Fruit fly (Drosophila melanogaster) whole organism, prepupa: ENCODE measurements around the gene CG15891.

Experiments used
- Blimp-1 ChIP-seq: fragments of 200-800 bp; sonication (Bioruptor generic); optimal IDR thresholded peaks from 3 replicates; lab custom pipeline; 2017; ENCODE audit warnings: missing biosample characterization, missing genetic modification characterization, mild to moderate bottlenecking, moderate library complexity, missing genetic modification reagents
- CG10631 ChIP-seq: fragments of 200-800 bp; sonication (Bioruptor generic); optimal IDR thresholded peaks from 2 replicates; lab custom pipeline; 2016; ENCODE audit warnings: missing biosample characterization, missing genetic modification characterization
- CG11294 ChIP-seq: fragments of 200-800 bp; sonication (Bioruptor generic); IDR thresholded peaks from 2 replicates; pipeline ENCODE4 v1.3.6; 2022; ENCODE audit warnings: missing biosample characterization, missing genetic modification characterization
- CG11762 ChIP-seq: fragments of 200-800 bp; sonication (Bioruptor generic); optimal IDR thresholded peaks from 3 replicates; lab custom pipeline; 2016; ENCODE audit warnings: missing biosample characterization, missing genetic modification characterization; ENCODE audit not compliant: insufficient read depth
- CG11902 ChIP-seq: fragments of 200-800 bp; sonication (Bioruptor generic); optimal IDR thresholded peaks from 3 replicates; lab custom pipeline; 2016; ENCODE audit warnings: missing biosample characterization, missing genetic modification characterization
- CG15336 ChIP-seq: fragments of 200-800 bp; sonication (Bioruptor generic); IDR thresholded peaks from 2 replicates; pipeline ENCODE4 v1.3.6; 2022; ENCODE audit warnings: missing biosample characterization, missing genetic modification characterization
- CG1621 ChIP-seq: fragments of 200-800 bp; sonication (Bioruptor generic); optimal IDR thresholded peaks from 3 replicates; lab custom pipeline; 2018; ENCODE audit warnings: missing biosample characterization, mild to moderate bottlenecking, missing genetic modification characterization
- CG16779 ChIP-seq: fragments of 200-800 bp; sonication (Bioruptor generic); optimal IDR thresholded peaks from 3 replicates; lab custom pipeline; 2017; ENCODE audit warnings: missing biosample characterization, mild to moderate bottlenecking, missing genetic modification characterization
- CG3032 ChIP-seq: fragments of 200-800 bp; optimal IDR thresholded peaks from 2 replicates; lab custom pipeline; 2019; ENCODE audit warnings: missing biosample characterization, mild to moderate bottlenecking, missing genetic modification characterization, moderate library complexity
- CG31627 ChIP-seq: fragments of 200-800 bp; sonication (Bioruptor generic); optimal IDR thresholded peaks from 3 replicates; lab custom pipeline; 2016; ENCODE audit warnings: missing biosample characterization, missing genetic modification characterization
- CG32006 ChIP-seq: fragments of 200-800 bp; sonication (Bioruptor generic); optimal IDR thresholded peaks from 3 replicates; lab custom pipeline; 2017; ENCODE audit warnings: missing biosample characterization, mild to moderate bottlenecking, missing genetic modification characterization
- CG34406 ChIP-seq: fragments of 200-800 bp; sonication (Bioruptor generic); optimal IDR thresholded peaks from 3 replicates; lab custom pipeline; 2016; ENCODE audit warnings: missing biosample characterization, missing genetic modification characterization
- CG3919 ChIP-seq: fragments of 200-800 bp; sonication (Bioruptor generic); optimal IDR thresholded peaks from 3 replicates; lab custom pipeline; 2016; ENCODE audit warnings: missing biosample characterization, missing genetic modification characterization
- CG4318 ChIP-seq: fragments of 200-800 bp; sonication (Bioruptor generic); optimal IDR thresholded peaks from 3 replicates; lab custom pipeline; 2017; ENCODE audit warnings: missing biosample characterization, mild to moderate bottlenecking, missing genetic modification characterization
- CG6163 ChIP-seq: fragments of 200-800 bp; sonication (Bioruptor generic); IDR thresholded peaks from 3 replicates; pipeline ENCODE4 v1.3.6; 2022; ENCODE audit warnings: missing biosample characterization, missing genetic modification characterization
- CG6792 ChIP-seq: fragments of 200-800 bp; sonication (Bioruptor generic); optimal IDR thresholded peaks from 3 replicates; lab custom pipeline; 2016; ENCODE audit warnings: missing biosample characterization, missing genetic modification characterization
- CG6854 ChIP-seq: fragments of 200-800 bp; sonication (Bioruptor generic); optimal IDR thresholded peaks from 2 replicates; lab custom pipeline; 2017; ENCODE audit warnings: missing biosample characterization, mild to moderate bottlenecking, missing genetic modification characterization
- CG7368 ChIP-seq: fragments of 200-800 bp; sonication (Bioruptor generic); optimal IDR thresholded peaks from 3 replicates; lab custom pipeline; 2016; ENCODE audit warnings: missing biosample characterization, missing genetic modification characterization
- CG8119 ChIP-seq: fragments of 200-800 bp; sonication (Bioruptor generic); IDR thresholded peaks from 3 replicates; pipeline ENCODE4 v1.3.6; 2022; ENCODE audit warnings: missing biosample characterization, missing genetic modification characterization
- CG8632 ChIP-seq: fragments of 200-800 bp; sonication (Bioruptor generic); optimal IDR thresholded peaks from 3 replicates; lab custom pipeline; 2016; ENCODE audit warnings: missing biosample characterization, missing genetic modification characterization
- CG9139 ChIP-seq: fragments of 200-800 bp; sonication (Bioruptor generic); optimal IDR thresholded peaks from 3 replicates; lab custom pipeline; 2017; ENCODE audit warnings: missing biosample characterization, mild to moderate bottlenecking, missing genetic modification characterization
- Eip75B ChIP-seq: fragments of 200-800 bp; sonication (Bioruptor generic); optimal IDR thresholded peaks from 3 replicates; lab custom pipeline; 2016; ENCODE audit warnings: missing biosample characterization, missing genetic modification characterization
- Ets21C ChIP-seq: fragments of 200-800 bp; sonication (Bioruptor generic); optimal IDR thresholded peaks from 3 replicates; lab custom pipeline; 2016; ENCODE audit warnings: missing biosample characterization, missing genetic modification characterization
- Ets96B ChIP-seq: fragments of 200-800 bp; optimal IDR thresholded peaks from 2 replicates; lab custom pipeline; 2019; ENCODE audit warnings: missing biosample characterization, mild to moderate bottlenecking, missing genetic modification characterization, moderate library complexity
- Gug ChIP-seq: fragments of 200-800 bp; sonication (Bioruptor generic); IDR thresholded peaks from 2 replicates; pipeline ENCODE4 v1.3.6; 2022; ENCODE audit warnings: missing biosample characterization, missing genetic modification characterization
- Hr38 ChIP-seq: sonication (Bioruptor generic); optimal IDR thresholded peaks from 2 replicates; lab custom pipeline; 2016; ENCODE audit warnings: missing biosample characterization, missing genetic modification characterization
- Hr39 ChIP-seq: fragments of 200-800 bp; sonication (Bioruptor generic); optimal IDR thresholded peaks from 2 replicates; lab custom pipeline; 2016; ENCODE audit warnings: missing biosample characterization, missing genetic modification characterization
- Hr4 ChIP-seq: fragments of 200-800 bp; sonication (Bioruptor generic); optimal IDR thresholded peaks from 3 replicates; lab custom pipeline; 2016; ENCODE audit warnings: missing biosample characterization, missing genetic modification characterization
- Met ChIP-seq: fragments of 200-800 bp; sonication (Bioruptor generic); optimal IDR thresholded peaks from 3 replicates; lab custom pipeline; 2016; ENCODE audit warnings: missing biosample characterization, missing genetic modification characterization
- OdsH ChIP-seq: fragments of 200-800 bp; sonication (Bioruptor generic); optimal IDR thresholded peaks from 3 replicates; lab custom pipeline; 2016; ENCODE audit warnings: missing biosample characterization, missing genetic modification characterization
- Sox102F ChIP-seq: fragments of 200-800 bp; sonication (Bioruptor generic); optimal IDR thresholded peaks from 2 replicates; lab custom pipeline; 2016; ENCODE audit warnings: missing biosample characterization, mild to moderate bottlenecking, missing genetic modification characterization
- Sox14 ChIP-seq: fragments of 200-800 bp; sonication (Bioruptor generic); optimal IDR thresholded peaks from 3 replicates; lab custom pipeline; 2016; ENCODE audit warnings: missing biosample characterization, missing genetic modification characterization
- Sox15 ChIP-seq: fragments of 200-800 bp; sonication (Bioruptor generic); optimal IDR thresholded peaks from 3 replicates; lab custom pipeline; 2016; ENCODE audit warnings: missing biosample characterization, missing genetic modification characterization
- achi ChIP-seq: fragments of 200-800 bp; sonication (Bioruptor generic); optimal IDR thresholded peaks from 3 replicates; lab custom pipeline; 2016; ENCODE audit warnings: missing biosample characterization, missing genetic modification characterization
- acj6 ChIP-seq: fragments of 200-800 bp; sonication (Bioruptor generic); optimal IDR thresholded peaks from 3 replicates; lab custom pipeline; 2016; ENCODE audit warnings: missing biosample characterization, missing genetic modification characterization
- cyc ChIP-seq: fragments of 200-800 bp; sonication (Bioruptor generic); optimal IDR thresholded peaks from 3 replicates; lab custom pipeline; 2016; ENCODE audit warnings: missing biosample characterization, missing genetic modification characterization
- dsx ChIP-seq: fragments of 200-800 bp; optimal IDR thresholded peaks from 3 replicates; lab custom pipeline; 2019; ENCODE audit warnings: missing biosample characterization, mild to moderate bottlenecking, missing genetic modification characterization, moderate library complexity; ENCODE audit not compliant: poor library complexity, severe bottlenecking
- eg ChIP-seq: fragments of 200-800 bp; sonication (Bioruptor generic); IDR thresholded peaks from 3 replicates; pipeline ENCODE4 v1.3.6; 2022; ENCODE audit warnings: missing biosample characterization, missing genetic modification characterization
- esn ChIP-seq: fragments of 200-800 bp; sonication (Bioruptor generic); optimal IDR thresholded peaks from 2 replicates; lab custom pipeline; 2016; ENCODE audit warnings: missing biosample characterization, mild to moderate bottlenecking, missing genetic modification characterization, moderate library complexity
- fd85E ChIP-seq: fragments of 200-800 bp; sonication (Bioruptor generic); optimal IDR thresholded peaks from 3 replicates; lab custom pipeline; 2016; ENCODE audit warnings: missing biosample characterization, missing genetic modification characterization
- lz ChIP-seq: fragments of 200-800 bp; sonication (Bioruptor generic); optimal IDR thresholded peaks from 3 replicates; lab custom pipeline; 2016; ENCODE audit warnings: missing biosample characterization, missing genetic modification characterization
- net ChIP-seq: fragments of 200-800 bp; sonication (Bioruptor generic); optimal IDR thresholded peaks from 3 replicates; lab custom pipeline; 2016; ENCODE audit warnings: missing biosample characterization, missing genetic modification characterization
- pdm3 ChIP-seq: fragments of 200-800 bp; sonication (Bioruptor generic); optimal IDR thresholded peaks from 3 replicates; lab custom pipeline; 2016; ENCODE audit warnings: missing biosample characterization, missing genetic modification characterization
- salr ChIP-seq, 2 experiments: fragments of 200-800 bp; sonication (Bioruptor generic); optimal IDR thresholded peaks; 3 replicates each; lab custom pipeline; 2016 to 2018; ENCODE audit warnings: missing biosample characterization in 2 of 2, missing genetic modification characterization in 2 of 2, mild to moderate bottlenecking in 1 of 2
- ss ChIP-seq, 2 experiments: fragments of 200-800 bp; sonication (Bioruptor generic); optimal IDR thresholded peaks; 2 replicates in 1 of 2; 3 replicates in 1 of 2; lab custom pipeline; 2017 to 2018; ENCODE audit warnings: mild to moderate bottlenecking in 2 of 2, missing biosample characterization in 2 of 2, missing genetic modification characterization in 2 of 2, moderate library complexity in 1 of 2
- svp ChIP-seq: fragments of 200-800 bp; sonication (Bioruptor generic); peaks from one replicate; lab custom pipeline; 2016; ENCODE audit warnings: missing biosample characterization, missing genetic modification characterization
- topi ChIP-seq: fragments of 200-800 bp; sonication (Bioruptor generic); optimal IDR thresholded peaks from 3 replicates; lab custom pipeline; 2016; ENCODE audit warnings: missing biosample characterization, missing genetic modification characterization
- vri ChIP-seq: fragments of 200-800 bp; sonication (Bioruptor generic); optimal IDR thresholded peaks from 3 replicates; lab custom pipeline; 2016; ENCODE audit warnings: missing biosample characterization, mild to moderate bottlenecking, missing genetic modification characterization

CG15891 gene

dm6 chrX:6295129-6295539 lies at the start of gene CG15891, which contains the start of gene CG3815:
Gene CG15891, minus strand, starts transcription at chrX:6295345.
Gene CG3815, plus strand, starts transcription at chrX:6295389.
- TF ChIP-seq CG10631 (GFP tag; lab: Kevin White, UChicago) (no peak), Blimp-1 (no peak), topi (peak; percentile 55), pdm3 (no peak), Sox102F (GFP tag; lab: Kevin White, UChicago) (no peak), Met (GFP tag; lab: Kevin White, UChicago) (no peak), Hr4 (GFP tag; lab: Kevin White, UChicago) (no peak), CG3032 (tag; lab: Kevin White, UChicago) (peak; percentile 59), CG16779 (tag; lab: Kevin White, UChicago) (no peak), CG8632 (no peak), ss (GFP tag; optimal IDR thresholded peaks at IDR 0.05; lab: Kevin White, UChicago) (no peak), Hr39 (GFP tag; lab: Kevin White, UChicago) (peak; percentile 56), CG11902 (GFP tag; lab: Kevin White, UChicago) (no peak), CG6792 (GFP tag; lab: Kevin White, UChicago) (peak; percentile 17), vri (GFP tag; lab: Kevin White, UChicago) (no peak), Ets21C (no peak), OdsH (GFP tag; lab: Kevin White, UChicago) (no peak), lz (GFP tag; lab: Kevin White, UChicago) (peak; percentile 53), Eip75B (no peak), CG7368 (no peak), Hr38 (GFP tag; lab: Kevin White, UChicago) (no peak), CG8119 (0 out of 3 replicates have a peak, but pooled peaks have one; percentile 33), Gug (GFP tag; lab: Robert Waterston, UW) (no peak), CG1621 (tag; lab: Kevin White, UChicago) (peak; percentile 66), acj6 (GFP tag; lab: Kevin White, UChicago) (no peak), svp (no peak), Sox15 (peak; percentile 39), Sox14 (GFP tag; lab: Kevin White, UChicago) (peak; percentile 70), fd85E (GFP tag; lab: Kevin White, UChicago) (no peak), achi (GFP tag; lab: Kevin White, UChicago) (no peak), esn (GFP tag; lab: Kevin White, UChicago) (peak; percentile 60), salr (GFP tag; optimal IDR thresholded peaks at IDR 0.05; lab: Kevin White, UChicago) (no peak), CG32006 (GFP tag; lab: Kevin White, UChicago) (no peak), CG6163 (0 out of 3 replicates have a peak, but pooled peaks have one; percentile 52), CG11294 (peak; percentile 14; the same call in 1 of the 2 replicates), CG31627 (GFP tag; lab: Kevin White, UChicago) (peak; percentile 59), CG11762 (GFP tag; lab: Kevin White, UChicago) (no peak), eg (peak; percentile 58; the same call in 1 of the 3 replicates), CG4318 (GFP tag; lab: Kevin White, UChicago) (no peak), cyc (GFP tag; lab: Kevin White, UChicago) (peak; percentile 50), CG6854 (GFP tag; lab: Kevin White, UChicago) (no peak), Ets96B (tag; lab: Kevin White, UChicago) (peak; percentile 35), CG15336 (GFP tag; lab: Robert Waterston, UW) (peak; percentile 27; the same call in 1 of the 2 replicates), CG3919 (GFP tag; lab: Kevin White, UChicago) (no peak), net (GFP tag; lab: Kevin White, UChicago) (no peak), CG34406 (no peak), dsx (GFP tag; lab: Kevin White, UChicago) (no peak), CG9139 (GFP tag; lab: Kevin White, UChicago) (no peak)
